Worm (Caenorhabditis elegans) whole organism, L1 larva: ENCODE data around the gene Y43B11AR.1.
A peak's percentile ranks its signal among the peaks of the same experiment; 100 is the strongest.

Experiments
- C04F5.9 ChIP-seq: sonication (generic microtip); optimal IDR thresholded peaks from 2 replicates; lab custom pipeline; 2016; ENCODE audit warnings: missing genetic modification characterization, missing compliant biosample characterization
- C16A3.4 ChIP-seq: fragments of 150-350 bp; optimal IDR thresholded peaks from 2 replicates; lab custom pipeline; 2014; ENCODE audit warnings: missing biosample characterization, missing genetic modification characterization
- C34B4.2 ChIP-seq: sonication (generic microtip); optimal IDR thresholded peaks from 2 replicates; lab custom pipeline; 2017; ENCODE audit warnings: mild to moderate bottlenecking, missing genetic modification characterization, missing compliant biosample characterization
- F16B12.6 ChIP-seq: fragments of 150-350 bp; optimal IDR thresholded peaks from 2 replicates; lab custom pipeline; 2014; ENCODE audit warnings: missing biosample characterization, missing genetic modification characterization
- aha-1 ChIP-seq: fragments of 150-350 bp; optimal IDR thresholded peaks from 2 replicates; lab custom pipeline; 2014; ENCODE audit warnings: missing biosample characterization, missing genetic modification characterization
- alr-1 ChIP-seq: fragments of 200-800 bp; sonication (Bioruptor generic); optimal IDR thresholded peaks from 2 replicates; lab custom pipeline; 2018; ENCODE audit warnings: borderline replicate concordance, mild to moderate bottlenecking, missing genetic modification characterization, missing compliant biosample characterization
- ceh-82 ChIP-seq, 3 experiments: fragments of 150-350 bp in 1 of 3; sonication (generic microtip) in 2 of 3; optimal IDR thresholded peaks; 2 replicates each; lab custom pipeline; 2014 to 2017; ENCODE audit warnings: missing biosample characterization in 3 of 3, missing genetic modification characterization in 3 of 3
- ceh-88 ChIP-seq: fragments of 200-800 bp; sonication (Bioruptor generic); IDR thresholded peaks from 2 replicates; pipeline ENCODE4 v1.3.6; 2022; ENCODE audit warnings: missing genetic modification characterization, missing compliant biosample characterization
- ces-1 ChIP-seq: fragments of 150-350 bp; optimal IDR thresholded peaks from 2 replicates; lab custom pipeline; 2014; ENCODE audit warnings: missing biosample characterization, missing genetic modification reagents, missing genetic modification characterization
- dpl-1 ChIP-seq, 3 experiments: fragments of 150-350 bp in 2 of 3; sonication (generic microtip) in 1 of 3; optimal IDR thresholded peaks; 2 replicates each; lab custom pipeline; 2014 to 2017; ENCODE audit warnings: missing biosample characterization in 3 of 3, missing genetic modification characterization in 3 of 3, missing genetic modification reagents in 3 of 3
- dsc-1 ChIP-seq: sonication (generic microtip); optimal IDR thresholded peaks from 2 replicates; lab custom pipeline; 2016; ENCODE audit warnings: mild to moderate bottlenecking, missing genetic modification characterization, missing compliant biosample characterization
- efl-3 ChIP-seq: fragments of 200-800 bp; sonication (Bioruptor generic); optimal IDR thresholded peaks from 2 replicates; lab custom pipeline; 2018; ENCODE audit warnings: mild to moderate bottlenecking, missing genetic modification characterization, missing compliant biosample characterization
- egl-13 ChIP-seq: sonication (generic microtip); optimal IDR thresholded peaks from 2 replicates; lab custom pipeline; 2016; ENCODE audit warnings: missing genotype, missing genetic modification reagents, missing genetic modification characterization, missing compliant biosample characterization
- egl-27 ChIP-seq, 2 experiments: fragments of 150-350 bp in 1 of 2; sonication (generic microtip); optimal IDR thresholded peaks; 3 replicates each; lab custom pipeline; 2017 to 2018; ENCODE audit warnings: missing biosample characterization in 2 of 2, missing genetic modification characterization in 2 of 2, missing genetic modification reagents in 2 of 2
- elt-2 ChIP-seq: sonication (generic microtip); optimal IDR thresholded peaks from 2 replicates; lab custom pipeline; 2016; ENCODE audit warnings: missing genetic modification characterization, mild to moderate bottlenecking, inconsistent platforms, missing compliant biosample characterization, missing genetic modification reagents
- ets-5 ChIP-seq: fragments of 200-800 bp; sonication (Bioruptor generic); IDR thresholded peaks from 2 replicates; pipeline ENCODE4 v1.3.6; 2022; ENCODE audit warnings: missing genetic modification characterization, missing compliant biosample characterization
- fkh-4 ChIP-seq: sonication (generic microtip); optimal IDR thresholded peaks from 2 replicates; lab custom pipeline; 2016; ENCODE audit warnings: missing compliant biosample characterization, missing genetic modification characterization, borderline replicate concordance
- grh-1 ChIP-seq: fragments of 200-800 bp; sonication (Bioruptor generic); IDR thresholded peaks from 2 replicates; pipeline ENCODE4 v1.3.6; 2022; ENCODE audit warnings: missing genetic modification reagents, missing genetic modification characterization, missing compliant biosample characterization
- hpl-2 ChIP-seq: fragments of 150-350 bp; optimal IDR thresholded peaks from 2 replicates; lab custom pipeline; 2014; ENCODE audit warnings: missing biosample characterization, missing genetic modification reagents, missing genetic modification characterization
- lin-14 ChIP-seq: fragments of 200-800 bp; sonication (Bioruptor generic); optimal IDR thresholded peaks from 2 replicates; lab custom pipeline; 2018; ENCODE audit warnings: mild to moderate bottlenecking, missing genetic modification characterization, moderate library complexity, missing compliant biosample characterization
- lin-35 ChIP-seq, 2 experiments: fragments of 150-350 bp; optimal IDR thresholded peaks; 2 replicates each; lab custom pipeline; 2014; ENCODE audit warnings: missing biosample characterization in 2 of 2, missing genetic modification characterization in 2 of 2, missing genetic modification reagents in 2 of 2
- lir-3 ChIP-seq: sonication (generic microtip); optimal IDR thresholded peaks from 2 replicates; lab custom pipeline; 2016; ENCODE audit warnings: mild to moderate bottlenecking, missing genetic modification characterization, moderate library complexity, missing compliant biosample characterization; ENCODE audit not compliant: poor library complexity
- lsy-2 ChIP-seq, 2 experiments: fragments of 150-350 bp; optimal IDR thresholded peaks; 2 replicates each; lab custom pipeline; 2014; ENCODE audit warnings: missing biosample characterization in 2 of 2, missing genetic modification characterization in 2 of 2
- mab-9 ChIP-seq: fragments of 200-800 bp; sonication (Bioruptor generic); IDR thresholded peaks from 2 replicates; pipeline ENCODE4 v1.3.6; 2022; ENCODE audit warnings: missing genetic modification reagents, missing genetic modification characterization, missing compliant biosample characterization
- nhr-12 ChIP-seq: sonication (generic microtip); optimal IDR thresholded peaks from 2 replicates; lab custom pipeline; 2017; ENCODE audit warnings: missing biosample characterization, missing genetic modification characterization
- nhr-19 ChIP-seq: fragments of 200-800 bp; sonication (Bioruptor generic); conservative IDR thresholded peaks from 2 replicates; pipeline ENCODE4 v1.3.6; 2022; ENCODE audit warnings: missing genetic modification characterization, missing compliant biosample characterization
- nhr-20 ChIP-seq: sonication (generic microtip); optimal IDR thresholded peaks from 2 replicates; lab custom pipeline; 2016; ENCODE audit warnings: mild to moderate bottlenecking, missing genetic modification characterization, missing compliant biosample characterization
- nhr-28 ChIP-seq: fragments of 150-350 bp; optimal IDR thresholded peaks from 2 replicates; lab custom pipeline; 2014; ENCODE audit warnings: missing biosample characterization, missing genetic modification characterization
- nhr-47 ChIP-seq: sonication (generic microtip); optimal IDR thresholded peaks from 2 replicates; lab custom pipeline; 2016; ENCODE audit warnings: mild to moderate bottlenecking, missing genetic modification characterization, moderate library complexity, missing compliant biosample characterization
- nhr-76 ChIP-seq: sonication (generic microtip); optimal IDR thresholded peaks from 2 replicates; lab custom pipeline; 2017; ENCODE audit warnings: missing biosample characterization, missing genetic modification characterization
- nhr-77 ChIP-seq: fragments of 150-350 bp; optimal IDR thresholded peaks from 2 replicates; lab custom pipeline; 2014; ENCODE audit warnings: missing biosample characterization, missing genetic modification characterization
- nhr-84 ChIP-seq: sonication (generic microtip); optimal IDR thresholded peaks from 2 replicates; lab custom pipeline; 2017; ENCODE audit warnings: missing biosample characterization, missing genetic modification characterization
- nhr-85 ChIP-seq: sonication (generic microtip); peaks from one replicate; lab custom pipeline; 2016; ENCODE audit warnings: missing genetic modification characterization, inconsistent platforms, missing compliant biosample characterization
- pag-3 ChIP-seq: sonication (generic microtip); optimal IDR thresholded peaks from 2 replicates; lab custom pipeline; 2017; ENCODE audit warnings: missing genetic modification characterization, mild to moderate bottlenecking, missing compliant biosample characterization, antibody characterized with exemption, borderline replicate concordance; ENCODE audit not compliant: insufficient read depth
- pqm-1 ChIP-seq: sonication (generic microtip); optimal IDR thresholded peaks from 3 replicates; lab custom pipeline; 2017; ENCODE audit warnings: missing biosample characterization, missing genetic modification characterization
- rnt-1 ChIP-seq: sonication (generic microtip); optimal IDR thresholded peaks from 2 replicates; lab custom pipeline; 2016; ENCODE audit warnings: mild to moderate bottlenecking, missing genetic modification characterization, moderate library complexity, missing compliant biosample characterization
- snu-23 ChIP-seq: sonication (generic microtip); optimal IDR thresholded peaks from 2 replicates; lab custom pipeline; 2016; ENCODE audit warnings: missing genetic modification characterization, missing compliant biosample characterization
- sptf-1 ChIP-seq: fragments of 150-350 bp; optimal IDR thresholded peaks from 2 replicates; lab custom pipeline; 2014; ENCODE audit warnings: missing biosample characterization, missing genetic modification characterization
- sup-37 ChIP-seq: fragments of 200-800 bp; sonication (Bioruptor generic); optimal IDR thresholded peaks from 2 replicates; lab custom pipeline; 2018; ENCODE audit warnings: mild to moderate bottlenecking, missing genetic modification characterization, missing compliant biosample characterization
- tbx-2 ChIP-seq: sonication (generic microtip); optimal IDR thresholded peaks from 2 replicates; lab custom pipeline; 2016; ENCODE audit warnings: missing genetic modification characterization, missing compliant biosample characterization
- tlp-1 ChIP-seq: fragments of 150-350 bp; optimal IDR thresholded peaks from 2 replicates; lab custom pipeline; 2014; ENCODE audit warnings: missing biosample characterization, missing genetic modification characterization
- unc-130 ChIP-seq: fragments of 150-350 bp; optimal IDR thresholded peaks from 2 replicates; lab custom pipeline; 2017; ENCODE audit warnings: missing biosample characterization, missing genetic modification characterization, inconsistent platforms
- unc-98 ChIP-seq: fragments of 200-800 bp; sonication (Bioruptor generic); IDR thresholded peaks from 2 replicates; pipeline ENCODE4 v1.3.6; 2022; ENCODE audit warnings: missing genetic modification characterization, missing compliant biosample characterization
- vab-15 ChIP-seq: sonication (generic microtip); optimal IDR thresholded peaks from 2 replicates; lab custom pipeline; 2017; ENCODE audit warnings: missing genotype, mild to moderate bottlenecking, missing genetic modification characterization, missing compliant biosample characterization
- xbp-1 ChIP-seq: sonication (generic microtip); optimal IDR thresholded peaks from 2 replicates; lab custom pipeline; 2016; ENCODE audit warnings: missing genetic modification characterization, missing compliant biosample characterization
- zag-1 ChIP-seq: fragments of 150-350 bp; optimal IDR thresholded peaks from 2 replicates; lab custom pipeline; 2014; ENCODE audit warnings: missing biosample characterization, missing genetic modification characterization
- zip-4 ChIP-seq: fragments of 200-800 bp; sonication (Bioruptor generic); optimal IDR thresholded peaks from 2 replicates; lab custom pipeline; 2018; ENCODE audit warnings: mild to moderate bottlenecking, missing genetic modification characterization, moderate library complexity, missing compliant biosample characterization
- ztf-11 ChIP-seq, 2 experiments: sonication (generic microtip); optimal IDR thresholded peaks; 2 replicates each; lab custom pipeline; 2016 to 2017; ENCODE audit warnings: missing genetic modification characterization in 2 of 2, missing biosample characterization in 1 of 2, missing compliant biosample characterization in 1 of 2
- ztf-4 ChIP-seq: fragments of 150-350 bp; optimal IDR thresholded peaks from 2 replicates; lab custom pipeline; 2014; ENCODE audit warnings: missing biosample characterization, missing genetic modification characterization

Y43B11AR.1 gene

ce11 chrIV:7048637-7049245, 32.6 kb upstream of the Y43B11AR.1 start (continued):
- TF ChIP-seq hpl-2 (no peak), nhr-85 (tag; lab: Kevin White, UChicago) (peak; percentile 85), tbx-2 (tag; lab: Kevin White, UChicago) (no peak)

ce11 chrIV:7049672-7050206, 31.6 kb upstream of the Y43B11AR.1 start, which contains the start of gene nhr-105:
nhr-105 (plus strand) TSS chrIV:7050156.
- TF ChIP-seq nhr-84 (no peak), rnt-1 (no peak), alr-1 (no peak), C34B4.2 (tag; lab: Kevin White, UChicago) (no peak), ztf-11 (tag; optimal IDR thresholded peaks at IDR 0.05; lab: Kevin White, UChicago) (no peak), egl-13 (tag; lab: Kevin White, UChicago) (no peak), egl-27 (tag; optimal IDR thresholded peaks at IDR 0.05; lab: Kevin White, UChicago) (no peak), pqm-1 (tag; lab: Kevin White, UChicago) (no peak), zag-1 (tag; lab: Kevin White, UChicago) (no peak), lir-3 (tag; lab: Kevin White, UChicago) (peak; percentile 34), xbp-1 (peak; percentile 9), nhr-20 (tag; lab: Kevin White, UChicago) (peak; percentile 88), aha-1 (no peak), nhr-47 (tag; lab: Kevin White, UChicago) (peak; percentile 73), vab-15 (tag; lab: Kevin White, UChicago) (no peak), lin-35 (GFP tag; optimal IDR thresholded peaks at IDR 0.05; lab: Kevin White, UChicago) (peak in 1 of 2 experiments; percentile 76), lin-14 (GFP tag; lab: Kevin White, UChicago) (peak; percentile 79), ceh-88 (GFP tag; lab: Robert Waterston, UW) (no peak), tlp-1 (tag; lab: Kevin White, UChicago) (no peak), sup-37 (GFP tag; lab: Kevin White, UChicago) (peak; percentile 36), unc-130 (tag; lab: Kevin White, UChicago) (no peak), F16B12.6 (tag; lab: Kevin White, UChicago) (no peak), unc-98 (GFP tag; lab: Robert Waterston, UW) (no peak), mab-9 (GFP tag; lab: Robert Waterston, UW) (no peak), grh-1 (peak; percentile 73), snu-23 (GFP tag; lab: Kevin White, UChicago) (peak; percentile 79), elt-2 (tag; lab: Kevin White, UChicago) (peak; percentile 70), zip-4 (no peak), nhr-12 (tag; lab: Kevin White, UChicago) (no peak), C04F5.9 (tag; lab: Kevin White, UChicago) (no peak), nhr-28 (no peak), nhr-76 (tag; lab: Kevin White, UChicago) (no peak), nhr-19 (GFP tag; lab: Robert Waterston, UW) (peak; percentile 86), pag-3 (no peak), dpl-1 (GFP tag; optimal IDR thresholded peaks at IDR 0.05; lab: Kevin White, UChicago) (peak in 2 of 3 experiments; percentile 18 to 21), C16A3.4 (tag; lab: Kevin White, UChicago) (no peak), tbx-2 (tag; lab: Kevin White, UChicago) (peak; percentile 62), sptf-1 (tag; lab: Kevin White, UChicago) (no peak), lsy-2 (tag; optimal IDR thresholded peaks at IDR 0.05; lab: Kevin White, UChicago) (peak; percentile 38 to 61), ces-1 (GFP tag; lab: Kevin White, UChicago) (no peak), nhr-85 (tag; lab: Kevin White, UChicago) (peak; percentile 96), hpl-2 (peak; percentile 22), ztf-4 (tag; lab: Kevin White, UChicago) (peak; percentile 45), nhr-77 (no peak), ets-5 (GFP tag; lab: Robert Waterston, UW) (no peak), fkh-4 (tag; lab: Kevin White, UChicago) (no peak), efl-3 (no peak), ceh-82 (tag; optimal IDR thresholded peaks at IDR 0.05; lab: Kevin White, UChicago) (peak in 1 of 3 experiments; percentile 11), dsc-1 (tag; lab: Kevin White, UChicago) (peak; percentile 82)
